Fruit fly (Drosophila melanogaster): ENCODE measurements around the gene NO66.

Gene NO66

dm6 chrX:4329809-4330208 lies 10.6 kb downstream of the NO66 start (continued):
- no peak for TF ChIP-seq CG4404 (GFP tag; IDR thresholded peaks at IDR 0.05)
- TF ChIP-seq Dll (GFP tag; IDR thresholded peaks at IDR 0.05; ENCODE audit: partially characterized antibody), result no peak
- no peak for TF ChIP-seq CG10462 (GFP tag; optimal IDR thresholded peaks at IDR 0.05)
- TF ChIP-seq Oli (tag; optimal IDR thresholded peaks at IDR 0.05), result no peak
- no peak for TF ChIP-seq CG14965 (GFP tag; optimal IDR thresholded peaks at IDR 0.05; ENCODE audit: borderline replicate concordance)
- TF ChIP-seq CG34422 (GFP tag; IDR thresholded peaks at IDR 0.05), result 0 out of 3 replicates have a peak, but pooled peaks have one; percentile 31
- no peak; the same call in 1 of the 2 replicates for TF ChIP-seq ttk (GFP tag; IDR thresholded peaks at IDR 0.05)
- no peak for TF ChIP-seq CG12942 (GFP tag; optimal IDR thresholded peaks at IDR 0.05)
- TF ChIP-seq HmgZ (tag; optimal IDR thresholded peaks at IDR 0.05), result no peak
- TF ChIP-seq nom (GFP tag; optimal IDR thresholded peaks at IDR 0.05), result no peak
- no peak for TF ChIP-seq CG9215 (GFP tag; IDR thresholded peaks at IDR 0.05)
- TF ChIP-seq CG4424 (GFP tag; optimal IDR thresholded peaks at IDR 0.05), result no peak
- TF ChIP-seq esg (GFP tag; conservative IDR thresholded peaks at IDR 0.05), result no peak
- no peak for TF ChIP-seq CrebB (tag; optimal IDR thresholded peaks at IDR 0.05)
- TF ChIP-seq CG12071 (GFP tag; optimal IDR thresholded peaks at IDR 0.05), result no peak
- no peak for TF ChIP-seq dpn (GFP tag; optimal IDR thresholded peaks at IDR 0.05)
- no peak for TF ChIP-seq Dek (tag; optimal IDR thresholded peaks at IDR 0.05)
- TF ChIP-seq bab2 (GFP tag; optimal IDR thresholded peaks at IDR 0.05), result no peak
- peak; percentile 39 for TF ChIP-seq CG18599 (GFP tag; optimal IDR thresholded peaks at IDR 0.05)
- TF ChIP-seq slbo (GFP tag; IDR thresholded peaks at IDR 0.05), result peak; percentile 46
- peak; percentile 34; the same call in 1 of the 2 replicates for TF ChIP-seq CG6689 (GFP tag; IDR thresholded peaks at IDR 0.05)
- peak; percentile 18 for TF ChIP-seq CG7839 (tag; optimal IDR thresholded peaks at IDR 0.05)
- peak; percentile 8 for TF ChIP-seq Meics (GFP tag; optimal IDR thresholded peaks at IDR 0.05)
- TF ChIP-seq CG16779 (GFP tag; IDR thresholded peaks at IDR 0.05), result no peak
- peak; percentile 15; the same call in 1 of the 2 replicates for TF ChIP-seq MBD-R2 (GFP tag; IDR thresholded peaks at IDR 0.05)
- TF ChIP-seq run (tag; optimal IDR thresholded peaks at IDR 0.05), result no peak
- no peak for TF ChIP-seq CG13287 (GFP tag; IDR thresholded peaks at IDR 0.05; ENCODE audit: partially characterized antibody)
- no peak for TF ChIP-seq kah (GFP tag; optimal IDR thresholded peaks at IDR 0.05)
- TF ChIP-seq CG14710 (tag; optimal IDR thresholded peaks at IDR 0.05), result no peak
- TF ChIP-seq Xrp1 (GFP tag; IDR thresholded peaks at IDR 0.05), result 0 out of 2 replicates have a peak, but pooled peaks have one; percentile 20
- no peak for TF ChIP-seq D (optimal IDR thresholded peaks at IDR 0.05)
- TF ChIP-seq D (GFP tag; optimal IDR thresholded peaks at IDR 0.05), result no peak
- TF ChIP-seq grn (GFP tag; optimal IDR thresholded peaks at IDR 0.05), result no peak
- TF ChIP-seq sr (GFP tag; IDR thresholded peaks at IDR 0.05), result no peak
- TF ChIP-seq CG13123 (GFP tag; optimal IDR thresholded peaks at IDR 0.05), result no peak
- TF ChIP-seq rib (GFP tag; IDR thresholded peaks at IDR 0.05), result no peak
- TF ChIP-seq Nf-YA (GFP tag; IDR thresholded peaks at IDR 0.05), result no peak
- TF ChIP-seq CG1792 (GFP tag; optimal IDR thresholded peaks at IDR 0.05), result no peak
- peak; percentile 56 for TF ChIP-seq lab (GFP tag; optimal IDR thresholded peaks at IDR 0.05)
- TF ChIP-seq CG30431 (GFP tag; optimal IDR thresholded peaks at IDR 0.05), result no peak
- peak; percentile 33 for TF ChIP-seq CG12769 (tag; optimal IDR thresholded peaks at IDR 0.05)
- TF ChIP-seq CG11504 (tag; optimal IDR thresholded peaks at IDR 0.05), result peak; percentile 16
- no peak for TF ChIP-seq crol (GFP tag; IDR thresholded peaks at IDR 0.05)
- TF ChIP-seq repo (GFP tag; optimal IDR thresholded peaks at IDR 0.05), result no peak
- no peak; the same call in 1 of the 2 replicates for TF ChIP-seq CG10366 (GFP tag; IDR thresholded peaks at IDR 0.05)
- peak; percentile 13 for TF ChIP-seq ind (GFP tag; optimal IDR thresholded peaks at IDR 0.05)
- no peak for TF ChIP-seq CG15011 (GFP tag; optimal IDR thresholded peaks at IDR 0.05)
- TF ChIP-seq tin (GFP tag; optimal IDR thresholded peaks at IDR 0.05), result peak; percentile 14
- no peak for TF ChIP-seq pan (optimal IDR thresholded peaks at IDR 0.05)
- peak in 1 of 2 experiments; percentile 34 for TF ChIP-seq pan (GFP tag; optimal IDR thresholded peaks at IDR 0.05 in 1 of 2, IDR thresholded peaks at IDR 0.05 in 1 of 2)
- no peak for TF ChIP-seq sc (optimal IDR thresholded peaks at IDR 0.05)
- TF ChIP-seq sc (GFP tag; optimal IDR thresholded peaks at IDR 0.05), result no peak

Measured in whole organism, embryonic.